Worm (Caenorhabditis elegans) whole organism, L2 larva: ENCODE data around the gene wsp-1.

ENCODE experiments used
- ama-1 ChIP-seq: fragments of 150-350 bp; optimal IDR thresholded peaks from 2 replicates; lab custom pipeline; 2018; ENCODE audit warnings: inconsistent platforms
- ceh-82 ChIP-seq: fragments of 150-350 bp; optimal IDR thresholded peaks from 2 replicates; lab custom pipeline; 2014; ENCODE audit warnings: missing biosample characterization, missing genetic modification characterization
- elt-1 ChIP-seq: fragments of 150-350 bp; optimal IDR thresholded peaks from 2 replicates; lab custom pipeline; 2014; ENCODE audit warnings: missing biosample characterization, missing genetic modification characterization
- elt-3 ChIP-seq: sonication (generic microtip); optimal IDR thresholded peaks from 2 replicates; lab custom pipeline; 2017; ENCODE audit warnings: missing biosample characterization, missing genetic modification characterization
- lin-11 ChIP-seq: fragments of 150-350 bp; sonication (generic microtip); optimal IDR thresholded peaks from 2 replicates; lab custom pipeline; 2014; ENCODE audit warnings: missing biosample characterization, missing genetic modification characterization, inconsistent platforms, mixed read lengths
- lin-13 ChIP-seq: fragments of 150-350 bp; optimal IDR thresholded peaks from 2 replicates; lab custom pipeline; 2014; ENCODE audit warnings: missing biosample characterization, missing genetic modification reagents, missing genetic modification characterization
- nhr-129 ChIP-seq: fragments of 150-350 bp; optimal IDR thresholded peaks from 2 replicates; lab custom pipeline; 2014; ENCODE audit warnings: missing biosample characterization, missing genetic modification characterization
- nhr-237 ChIP-seq: fragments of 150-350 bp; optimal IDR thresholded peaks from 2 replicates; lab custom pipeline; 2014; ENCODE audit warnings: missing biosample characterization, missing genetic modification characterization
- nhr-6 ChIP-seq: fragments of 150-350 bp; optimal IDR thresholded peaks from 2 replicates; lab custom pipeline; 2014; ENCODE audit warnings: missing biosample characterization, missing genetic modification characterization
- nhr-77 ChIP-seq: fragments of 150-350 bp; optimal IDR thresholded peaks from 2 replicates; lab custom pipeline; 2014; ENCODE audit warnings: missing biosample characterization, missing genetic modification characterization
- skn-1 ChIP-seq: sonication (generic microtip); optimal IDR thresholded peaks from 2 replicates; lab custom pipeline; 2017; ENCODE audit warnings: missing biosample characterization, missing genetic modification characterization
- snpc-4 ChIP-seq: fragments of 150-350 bp; optimal IDR thresholded peaks from 2 replicates; lab custom pipeline; 2014; ENCODE audit warnings: missing biosample characterization, missing genetic modification characterization
- unc-62 ChIP-seq: fragments of 150-350 bp; optimal IDR thresholded peaks from 2 replicates; lab custom pipeline; 2014; ENCODE audit warnings: missing biosample characterization, missing genetic modification reagents, missing genetic modification characterization

ce11 chrIV:8211747-8212146 lies 13.0 kb upstream of the wsp-1 start, which contains the start of gene C07G1.7:
- TF ChIP-seq skn-1 (no peak), lin-13 (GFP tag; lab: Kevin White, UChicago) (no peak), ama-1 (lab: Kevin White, UChicago) (no peak), snpc-4 (tag; lab: Kevin White, UChicago) (no peak), nhr-6 (no peak), elt-3 (tag; lab: Kevin White, UChicago) (no peak), nhr-237 (tag; lab: Kevin White, UChicago) (no peak), elt-1 (tag; lab: Kevin White, UChicago) (no peak), lin-11 (tag; lab: Kevin White, UChicago) (no peak), unc-62 (no peak), nhr-77 (no peak), nhr-129 (tag; lab: Kevin White, UChicago) (no peak), ceh-82 (no peak)
